Fruit fly (Drosophila melanogaster): ENCODE data around the gene CG43115.
A peak's percentile ranks its signal among the peaks of the same experiment; 100 is the strongest.

CG43115 gene

dm6 chrX:6067281-6068008, 1.2 kb upstream of the CG43115 start, which contains the start of gene CG5928:
Gene CG5928 (plus strand): TSS chrX:6067958.
- TF ChIP-seq CG17801 (GFP tag; optimal IDR thresholded peaks at IDR 0.05; ENCODE audit: partially characterized antibody) = no peak

dm6 chrX:6064508-6064907, 1.7 kb downstream of the CG43115 start:
- no peak for TF ChIP-seq CG17801 (GFP tag; optimal IDR thresholded peaks at IDR 0.05; ENCODE audit: partially characterized antibody)

- no peak for TF ChIP-seq CG17801 (GFP tag; optimal IDR thresholded peaks at IDR 0.05; ENCODE audit: partially characterized antibody)
Observed at dm6 chrX:6062160-6062559, 4.1 kb downstream of the CG43115 start.

dm6 chrX:6059135-6059824, 6.9 kb downstream of the CG43115 start:
- TF ChIP-seq CG17801 (GFP tag; optimal IDR thresholded peaks at IDR 0.05; ENCODE audit: partially characterized antibody) = no peak

- no peak for TF ChIP-seq CG17801 (GFP tag; optimal IDR thresholded peaks at IDR 0.05; ENCODE audit: partially characterized antibody)
Observed at dm6 chrX:6054031-6054430, 12.2 kb downstream of the CG43115 start.

dm6 chrX:6052855-6053254, 13.4 kb downstream of the CG43115 start:
- TF ChIP-seq CG17801 (GFP tag; optimal IDR thresholded peaks at IDR 0.05; ENCODE audit: partially characterized antibody) = no peak

dm6 chrX:6050935-6051656, 15.1 kb downstream of the CG43115 start:
- TF ChIP-seq CG17801 (GFP tag; optimal IDR thresholded peaks at IDR 0.05; ENCODE audit: partially characterized antibody) = peak; percentile 35

- TF ChIP-seq CG17801 (GFP tag; optimal IDR thresholded peaks at IDR 0.05; ENCODE audit: partially characterized antibody) = no peak
Observed at dm6 chrX:6050282-6050934, 15.8 kb downstream of the CG43115 start, which contains the start of gene CG5921. Gene CG5921 (plus strand): TSS chrX:6050828.

- no peak for TF ChIP-seq CG17801 (GFP tag; optimal IDR thresholded peaks at IDR 0.05; ENCODE audit: partially characterized antibody)
Observed at dm6 chrX:6039431-6040016, 26.7 kb downstream of the CG43115 start, which contains the start of gene CG5937. Gene CG5937 (plus strand): TSS chrX:6040005.

dm6 chrX:6037180-6037946, 28.9 kb downstream of the CG43115 start, which contains the start of the genes rux and MCTS1:
Gene rux (minus strand): TSS chrX:6037800.
Gene MCTS1 (plus strand): TSS chrX:6037892.
- TF ChIP-seq CG17801 (GFP tag; optimal IDR thresholded peaks at IDR 0.05; ENCODE audit: partially characterized antibody) = peak; percentile 24

- TF ChIP-seq CG17801 (GFP tag; optimal IDR thresholded peaks at IDR 0.05; ENCODE audit: partially characterized antibody) = no peak
Observed at dm6 chrX:6035359-6035758, 30.9 kb downstream of the CG43115 start.

dm6 chrX:6034741-6035140, 31.5 kb downstream of the CG43115 start:
- TF ChIP-seq CG17801 (GFP tag; optimal IDR thresholded peaks at IDR 0.05; ENCODE audit: partially characterized antibody) = no peak

- no peak for TF ChIP-seq CG17801 (GFP tag; optimal IDR thresholded peaks at IDR 0.05; ENCODE audit: partially characterized antibody)
Observed at dm6 chrX:6032826-6033225, 33.4 kb downstream of the CG43115 start.

dm6 chrX:6031692-6032091, 34.5 kb downstream of the CG43115 start:
- TF ChIP-seq CG17801 (GFP tag; optimal IDR thresholded peaks at IDR 0.05; ENCODE audit: partially characterized antibody) = no peak

All from ovary, adult (tissue).